Worm (Caenorhabditis elegans): ENCODE results near the gene K09C6.3.

DNA sequence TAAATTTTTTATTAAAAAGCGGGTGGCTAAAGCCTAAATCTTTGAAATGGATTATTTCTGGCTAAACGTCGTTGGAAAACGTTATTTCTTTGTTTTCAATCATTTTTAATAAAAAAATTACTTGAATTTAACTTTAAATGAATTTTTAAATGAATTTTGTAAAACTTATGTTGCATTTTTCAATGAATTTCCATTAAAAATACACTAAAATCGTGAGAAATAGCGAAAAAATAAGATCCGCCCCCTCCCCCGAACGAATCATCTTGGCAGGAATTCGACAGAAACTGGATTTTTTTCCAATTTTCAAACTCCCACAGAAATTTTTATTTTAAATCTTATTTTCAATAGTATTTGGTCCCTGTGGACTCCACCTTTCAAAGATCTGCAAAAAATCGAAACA is 26.9 kb downstream of the K09C6.3 start, which contains the start of gene srg-53:
- TF ChIP-seq unc-62 (GFP tag; optimal IDR thresholded peaks at IDR 0.05) = no peak
- no peak for TF ChIP-seq R02D3.7 (tag; optimal IDR thresholded peaks at IDR 0.05)

Data from whole organism, L3 larva.